Comparison of ENCODE assay signal across 1 fruit fly cellular context in genomic region chrX:12925426-12926256, dm6.
TF ChIP-seq lines count a peak whose summit lies in the region.

No protein-coding gene starts in this region.

TF ChIP-seq in whole organism, embryonic, 481 proteins besides CTCF, POLR2A, EP300 and RAD21 (continued from another document):
- peak; percentile 71 for TF ChIP-seq gem (tag; optimal IDR thresholded peaks at IDR 0.05; lab: Kevin White, UChicago)
- peak; percentile 78 for TF ChIP-seq Xrp1 (GFP tag; IDR thresholded peaks at IDR 0.05; lab: Robert Waterston, UW)
- TF ChIP-seq CG12219 (GFP tag; optimal IDR thresholded peaks at IDR 0.05; lab: Kevin White, UChicago): no peak
